Fruit fly (Drosophila melanogaster) whole organism, embryonic: ENCODE data around the gene CG2841.

Experiments used
- Atf-2 ChIP-seq: fragments of 200-800 bp; sonication (Bioruptor generic); optimal IDR thresholded peaks from 2 replicates; lab custom pipeline; 2016; ENCODE audit warnings: missing biosample characterization, missing genetic modification characterization
- Atf6 ChIP-seq: fragments of 200-800 bp; sonication (Bioruptor generic); IDR thresholded peaks from 2 replicates; pipeline ENCODE4 v1.3.6; 2022; ENCODE audit warnings: missing biosample characterization, missing genetic modification characterization
- CG10321 ChIP-seq: fragments of 200-800 bp; sonication (Bioruptor generic); IDR thresholded peaks from 2 replicates; pipeline ENCODE4 v1.3.6; 2022; ENCODE audit warnings: missing biosample characterization, missing genetic modification characterization
- CG10431 ChIP-seq: fragments of 200-800 bp; sonication (Bioruptor generic); optimal IDR thresholded peaks from 3 replicates; lab custom pipeline; 2018; ENCODE audit warnings: missing biosample characterization, mild to moderate bottlenecking, missing genetic modification characterization
- CG10543 ChIP-seq: fragments of 200-800 bp; sonication (Bioruptor generic); optimal IDR thresholded peaks from 3 replicates; lab custom pipeline; 2017; ENCODE audit warnings: missing biosample characterization, mild to moderate bottlenecking, missing genetic modification characterization, moderate library complexity
- CG11247 ChIP-seq: fragments of 200-800 bp; sonication (Bioruptor generic); IDR thresholded peaks from 2 replicates; pipeline ENCODE4 v1.3.6; 2022; ENCODE audit warnings: missing biosample characterization, missing genetic modification characterization
- CG11723 ChIP-seq: fragments of 200-800 bp; sonication (Bioruptor generic); optimal IDR thresholded peaks from 2 replicates; lab custom pipeline; 2017; ENCODE audit warnings: missing biosample characterization, mild to moderate bottlenecking, missing genetic modification characterization
- CG12155 ChIP-seq: fragments of 200-800 bp; sonication (Bioruptor generic); optimal IDR thresholded peaks from 3 replicates; lab custom pipeline; 2016; ENCODE audit warnings: missing biosample characterization, missing genetic modification characterization
- CG12391 ChIP-seq: fragments of 200-800 bp; sonication (Bioruptor generic); optimal IDR thresholded peaks from 3 replicates; lab custom pipeline; 2018; ENCODE audit warnings: missing biosample characterization, mild to moderate bottlenecking, missing genetic modification characterization, moderate library complexity
- CG13287 ChIP-seq: fragments of 200-800 bp; sonication (Bioruptor generic); IDR thresholded peaks from 2 replicates; pipeline ENCODE4 v1.3.6; 2022; ENCODE audit warnings: missing biosample characterization, missing genetic modification characterization; ENCODE audit not compliant: partially characterized antibody
- CG13296 ChIP-seq: fragments of 200-800 bp; sonication (Bioruptor generic); optimal IDR thresholded peaks from 3 replicates; lab custom pipeline; 2018; ENCODE audit warnings: missing biosample characterization, mild to moderate bottlenecking, missing genetic modification characterization
- CG15269 ChIP-seq: fragments of 200-800 bp; sonication (Bioruptor generic); optimal IDR thresholded peaks from 2 replicates; lab custom pipeline; 2018; ENCODE audit warnings: missing biosample characterization, mild to moderate bottlenecking, missing genetic modification characterization, moderate library complexity
- CG16813 ChIP-seq: fragments of 200-800 bp; sonication (Bioruptor generic); IDR thresholded peaks from 3 replicates; pipeline ENCODE4 v1.3.6; 2022; ENCODE audit warnings: missing biosample characterization, missing genetic modification characterization; ENCODE audit not compliant: partially characterized antibody
- CG2712 ChIP-seq: fragments of 200-800 bp; optimal IDR thresholded peaks from 3 replicates; lab custom pipeline; 2019; ENCODE audit warnings: missing biosample characterization, mild to moderate bottlenecking, missing genetic modification characterization, moderate library complexity
- CG31365 ChIP-seq: fragments of 200-800 bp; sonication (Bioruptor generic); optimal IDR thresholded peaks from 2 replicates; lab custom pipeline; 2018; ENCODE audit warnings: missing biosample characterization, mild to moderate bottlenecking, missing genetic modification characterization
- CG31388 ChIP-seq: fragments of 200-800 bp; sonication (Bioruptor generic); optimal IDR thresholded peaks from 2 replicates; lab custom pipeline; 2016; ENCODE audit warnings: missing biosample characterization, missing genetic modification characterization
- CG32532 ChIP-seq: fragments of 200-800 bp; sonication (Bioruptor generic); IDR thresholded peaks from 2 replicates; pipeline ENCODE4 v1.3.6; 2022; ENCODE audit warnings: missing biosample characterization, missing genetic modification characterization
- CG32772 ChIP-seq: fragments of 200-800 bp; sonication (Bioruptor generic); IDR thresholded peaks from 2 replicates; pipeline ENCODE4 v1.3.6; 2022; ENCODE audit warnings: missing biosample characterization, missing genetic modification characterization
- CG8765 ChIP-seq: fragments of 200-800 bp; sonication (Bioruptor generic); IDR thresholded peaks from 2 replicates; pipeline ENCODE4 v1.3.6; 2022; ENCODE audit warnings: missing biosample characterization, missing genetic modification characterization
- CTCF ChIP-seq: fragments of 200-800 bp; sonication (Bioruptor generic); optimal IDR thresholded peaks from 2 replicates; lab custom pipeline; 2017; ENCODE audit warnings: missing biosample characterization, mild to moderate bottlenecking, missing genetic modification characterization, moderate library complexity
- H15 ChIP-seq: fragments of 200-800 bp; sonication (Bioruptor generic); IDR thresholded peaks from 3 replicates; pipeline ENCODE4 v1.3.6; 2022; ENCODE audit warnings: missing biosample characterization, missing genetic modification characterization
- HmgD ChIP-seq: fragments of 200-800 bp; sonication (Bioruptor generic); optimal IDR thresholded peaks from 3 replicates; lab custom pipeline; 2016; ENCODE audit warnings: missing biosample characterization, missing genetic modification characterization
- Hr3 ChIP-seq: fragments of 200-800 bp; sonication (Bioruptor generic); optimal IDR thresholded peaks from 3 replicates; lab custom pipeline; 2016; ENCODE audit warnings: missing biosample characterization, missing genetic modification characterization
- MBD-R2 ChIP-seq: fragments of 200-800 bp; sonication (Bioruptor generic); IDR thresholded peaks from 2 replicates; pipeline ENCODE4 v1.3.6; 2022; ENCODE audit warnings: missing biosample characterization, missing genetic modification characterization
- Mad ChIP-seq: fragments of 200-800 bp; sonication (Bioruptor generic); optimal IDR thresholded peaks from 2 replicates; lab custom pipeline; 2016; ENCODE audit warnings: missing biosample characterization, missing genetic modification characterization
- NC2β ChIP-seq: fragments of 200-800 bp; sonication (Bioruptor generic); optimal IDR thresholded peaks from 2 replicates; lab custom pipeline; 2016; ENCODE audit warnings: missing biosample characterization, missing genetic modification characterization
- Nf-YA ChIP-seq: fragments of 200-800 bp; sonication (Bioruptor generic); IDR thresholded peaks from 2 replicates; pipeline ENCODE4 v1.3.6; 2022; ENCODE audit warnings: missing biosample characterization, missing genetic modification characterization
- PHDP ChIP-seq: fragments of 200-800 bp; sonication (Bioruptor generic); optimal IDR thresholded peaks from 3 replicates; lab custom pipeline; 2018; ENCODE audit warnings: missing biosample characterization, mild to moderate bottlenecking, missing genetic modification characterization, moderate library complexity
- Scr ChIP-seq: fragments of 200-800 bp; sonication (Bioruptor generic); IDR thresholded peaks from 2 replicates; pipeline ENCODE4 v1.3.6; 2022; ENCODE audit warnings: missing biosample characterization, missing genetic modification characterization; ENCODE audit not compliant: partially characterized antibody
- Six4 ChIP-seq: fragments of 200-800 bp; sonication (Bioruptor generic); optimal IDR thresholded peaks from 2 replicates; lab custom pipeline; 2016; ENCODE audit warnings: missing biosample characterization, missing genetic modification characterization
- Tbp ChIP-seq: fragments of >200 bp; optimal IDR thresholded peaks from 2 replicates; lab custom pipeline; 2018; ENCODE audit warnings: missing biosample characterization, missing genetic modification characterization
- Usf ChIP-seq: fragments of 200-800 bp; sonication (Bioruptor generic); optimal IDR thresholded peaks from 2 replicates; lab custom pipeline; 2017; ENCODE audit warnings: missing genotype, missing biosample characterization, missing genetic modification characterization
- aop ChIP-seq: fragments of 200-800 bp; sonication (Bioruptor generic); IDR thresholded peaks from 2 replicates; pipeline ENCODE4 v1.3.6; 2022; ENCODE audit warnings: missing biosample characterization, missing genetic modification characterization
- ap ChIP-seq: fragments of 200-800 bp; sonication (Bioruptor generic); IDR thresholded peaks from 2 replicates; pipeline ENCODE4 v1.3.6; 2022; ENCODE audit warnings: missing biosample characterization, missing genetic modification characterization
- ash1 ChIP-seq: fragments of 200-800 bp; sonication (Bioruptor generic); optimal IDR thresholded peaks from 2 replicates; lab custom pipeline; 2018; ENCODE audit warnings: missing biosample characterization, mild to moderate bottlenecking, missing genetic modification characterization
- ato ChIP-seq: fragments of 200-800 bp; sonication (Bioruptor generic); IDR thresholded peaks from 2 replicates; pipeline ENCODE4 v1.3.6; 2022; ENCODE audit warnings: missing biosample characterization, missing genetic modification characterization; ENCODE audit not compliant: partially characterized antibody
- bab2 ChIP-seq: fragments of 200-800 bp; sonication (Bioruptor generic); optimal IDR thresholded peaks from 2 replicates; lab custom pipeline; 2016; ENCODE audit warnings: missing biosample characterization, missing genetic modification characterization
- cad ChIP-seq: fragments of >200 bp; optimal IDR thresholded peaks from 2 replicates; lab custom pipeline; 2017; ENCODE audit warnings: missing biosample characterization, missing genetic modification characterization
- da ChIP-seq: fragments of 200-800 bp; sonication (Bioruptor generic); optimal IDR thresholded peaks from 2 replicates; lab custom pipeline; 2016; ENCODE audit warnings: missing biosample characterization, missing genetic modification characterization
- dmrt99B ChIP-seq: fragments of 200-800 bp; sonication (Bioruptor generic); optimal IDR thresholded peaks from 2 replicates; lab custom pipeline; 2018; ENCODE audit warnings: missing biosample characterization, mild to moderate bottlenecking, missing genetic modification characterization, moderate library complexity
- eve ChIP-seq, 2 experiments: fragments of >200 bp; optimal IDR thresholded peaks; 2 replicates each; lab custom pipeline; 2017; ENCODE audit warnings: missing biosample characterization in 2 of 2, missing genetic modification characterization in 2 of 2
- h ChIP-seq: fragments of >200 bp; optimal IDR thresholded peaks from 2 replicates; lab custom pipeline; 2017
- hbn ChIP-seq: fragments of 200-800 bp; sonication (Bioruptor generic); IDR thresholded peaks from 2 replicates; pipeline ENCODE4 v1.3.6; 2022; ENCODE audit warnings: missing biosample characterization, missing genetic modification characterization; ENCODE audit not compliant: partially characterized antibody
- insv ChIP-seq, 2 experiments: fragments of 200-800 bp; sonication (Bioruptor generic); optimal IDR thresholded peaks; 3 replicates each; lab custom pipeline; 2016 to 2018; ENCODE audit warnings: missing biosample characterization in 2 of 2, missing genetic modification characterization in 2 of 2
- inv ChIP-seq: fragments of 200-800 bp; sonication (Bioruptor generic); IDR thresholded peaks from 2 replicates; pipeline ENCODE4 v1.3.6; 2022; ENCODE audit warnings: missing biosample characterization, missing genetic modification characterization; ENCODE audit not compliant: partially characterized antibody
- oc ChIP-seq: fragments of 200-800 bp; sonication (Bioruptor generic); optimal IDR thresholded peaks from 2 replicates; lab custom pipeline; 2018; ENCODE audit warnings: missing biosample characterization, mild to moderate bottlenecking, missing genetic modification characterization, moderate library complexity
- pan ChIP-seq, 4 experiments: fragments of >200 bp in 3 of 4; fragments of 200-800 bp in 1 of 4; sonication (Bioruptor generic) in 1 of 4; optimal IDR thresholded peaks in 3 of 4; IDR thresholded peaks in 1 of 4; 2 replicates each; pipeline versions ENCODE4 v1.3.6 to Lab custom; 2017 to 2022; ENCODE audit warnings: missing biosample characterization in 2 of 4, missing genetic modification characterization in 2 of 4, mixed read lengths in 1 of 4
- peb ChIP-seq: fragments of 200-800 bp; sonication (Bioruptor generic); IDR thresholded peaks from 2 replicates; pipeline ENCODE4 v1.3.6; 2022; ENCODE audit warnings: missing biosample characterization, missing genetic modification characterization
- sd ChIP-seq: fragments of 200-800 bp; sonication (Bioruptor generic); optimal IDR thresholded peaks from 3 replicates; lab custom pipeline; 2018; ENCODE audit warnings: missing biosample characterization, mild to moderate bottlenecking, missing genetic modification characterization, moderate library complexity
- shn ChIP-seq: fragments of 200-800 bp; sonication (Bioruptor generic); optimal IDR thresholded peaks from 3 replicates; lab custom pipeline; 2016; ENCODE audit warnings: missing biosample characterization, missing genetic modification characterization
- so ChIP-seq: fragments of 200-800 bp; sonication (Bioruptor generic); IDR thresholded peaks from 3 replicates; pipeline ENCODE4 v1.3.6; 2022; ENCODE audit warnings: missing biosample characterization, missing genetic modification characterization
- sqz ChIP-seq: fragments of 200-800 bp; sonication (Bioruptor generic); optimal IDR thresholded peaks from 3 replicates; lab custom pipeline; 2018; ENCODE audit warnings: missing biosample characterization, mild to moderate bottlenecking, missing genetic modification characterization

The CG2841 gene

dm6 chrX:2301069-2301508 lies 65.1 kb downstream of the CG2841 start (continued):
- TF ChIP-seq aop (GFP tag; lab: Robert Waterston, UW) (no peak), h (lab: Kevin White, UChicago) (no peak), CG32772 (no peak), Atf6 (GFP tag; lab: Robert Waterston, UW) (peak; percentile 46), MBD-R2 (no peak), CG10321 (GFP tag; lab: Robert Waterston, UW) (no peak), CG16813 (GFP tag; lab: Robert Waterston, UW) (no peak), ap (GFP tag; lab: Robert Waterston, UW) (0 out of 2 replicates have a peak, but pooled peaks have one; percentile 33), CG8765 (no peak), CG10543 (peak; percentile 3), ato (GFP tag; lab: Robert Waterston, UW) (no peak), Six4 (GFP tag; lab: Kevin White, UChicago) (peak; percentile 18), pan (optimal IDR thresholded peaks at IDR 0.05; lab: Kevin White, UChicago) (no peak), pan (GFP tag; optimal IDR thresholded peaks at IDR 0.05 in 1 of 2, IDR thresholded peaks at IDR 0.05 in 1 of 2) (peak in 1 of 2 experiments; percentile 57), H15 (GFP tag; lab: Robert Waterston, UW) (0 out of 3 replicates have a peak, but pooled peaks have one; percentile 13), CG10431 (GFP tag; lab: Kevin White, UChicago) (no peak), NC2β (GFP tag; lab: Kevin White, UChicago) (no peak), dmrt99B (tag; lab: Kevin White, UChicago) (peak; percentile 34), HmgD (no peak), oc (tag; lab: Kevin White, UChicago) (peak; percentile 11), ash1 (GFP tag; lab: Kevin White, UChicago) (no peak), CG13287 (GFP tag; lab: Robert Waterston, UW) (no peak), peb (no peak), hbn (GFP tag; lab: Robert Waterston, UW) (no peak), Nf-YA (no peak), CG11247 (no peak), CG12391 (tag; lab: Kevin White, UChicago) (no peak), Hr3 (GFP tag; lab: Kevin White, UChicago) (peak; percentile 37), sd (tag; lab: Kevin White, UChicago) (peak; percentile 25), CG13296 (GFP tag; lab: Kevin White, UChicago) (peak; percentile 15), cad (GFP tag; lab: Kevin White, UChicago) (no peak), CG15269 (peak; percentile 51), da (GFP tag; lab: Kevin White, UChicago) (no peak), shn (no peak), eve (GFP tag; optimal IDR thresholded peaks at IDR 0.05; lab: Kevin White, UChicago) (no peak), Tbp (GFP tag; lab: Kevin White, UChicago) (no peak), sqz (GFP tag; lab: Kevin White, UChicago) (no peak), PHDP (tag; lab: Kevin White, UChicago) (peak; percentile 31), Atf-2 (no peak), so (GFP tag; lab: Robert Waterston, UW) (no peak), CG2712 (tag; lab: Kevin White, UChicago) (peak; percentile 11), CG11723 (no peak), CTCF (no peak), inv (GFP tag; lab: Robert Waterston, UW) (no peak), Usf (GFP tag; lab: Kevin White, UChicago) (peak; percentile 35), CG31365 (peak; percentile 3), CG31388 (GFP tag; lab: Kevin White, UChicago) (no peak), CG12155 (GFP tag; lab: Kevin White, UChicago) (peak; percentile 46), Scr (GFP tag; lab: Robert Waterston, UW) (no peak), Mad (GFP tag; lab: Kevin White, UChicago) (no peak), CG32532 (GFP tag; lab: Robert Waterston, UW) (peak; percentile 65), bab2 (no peak), insv (GFP tag; optimal IDR thresholded peaks at IDR 0.05; lab: Kevin White, UChicago) (no peak)
